Fruit fly (Drosophila melanogaster): ENCODE data around the gene CG14391.

Gene CG14391

dm6 chr3R:12697571-12698039 is 3.0 kb upstream of the CG14391 start (continued):
- TF ChIP-seq hkb (optimal IDR thresholded peaks at IDR 0.05) (peak; percentile 21), hkb (GFP tag; IDR thresholded peaks at IDR 0.05) (no peak; the same call in 1 of the 2 replicates), odd (GFP tag; optimal IDR thresholded peaks at IDR 0.05) (no peak), CG11456 (GFP tag; IDR thresholded peaks at IDR 0.05) (no peak), CG4424 (GFP tag; optimal IDR thresholded peaks at IDR 0.05) (no peak), cas (GFP tag; IDR thresholded peaks at IDR 0.05) (no peak), Gsc (GFP tag; IDR thresholded peaks at IDR 0.05) (no peak), ham (GFP tag; IDR thresholded peaks at IDR 0.05) (no peak), pho (GFP tag; optimal IDR thresholded peaks at IDR 0.05) (peak; percentile 22), pum (GFP tag; optimal IDR thresholded peaks at IDR 0.05) (no peak), CG13296 (GFP tag; optimal IDR thresholded peaks at IDR 0.05) (no peak), CG5180 (GFP tag; optimal IDR thresholded peaks at IDR 0.05) (no peak), CG2116 (GFP tag; optimal IDR thresholded peaks at IDR 0.05) (peak; percentile 70), ftz-f1 (GFP tag; optimal IDR thresholded peaks at IDR 0.05) (no peak), Abd-B (GFP tag; optimal IDR thresholded peaks at IDR 0.05) (no peak), CG8944 (GFP tag; optimal IDR thresholded peaks at IDR 0.05) (no peak), CG7372 (GFP tag; IDR thresholded peaks at IDR 0.05) (peak; percentile 53; the same call in 1 of the 2 replicates), yki (optimal IDR thresholded peaks at IDR 0.05) (no peak), oc (tag; optimal IDR thresholded peaks at IDR 0.05) (no peak), CG3163 (GFP tag; optimal IDR thresholded peaks at IDR 0.05) (no peak), mld (GFP tag; IDR thresholded peaks at IDR 0.05; ENCODE audit: partially characterized antibody) (no peak), ken (GFP tag; IDR thresholded peaks at IDR 0.05) (no peak), CG12391 (tag; optimal IDR thresholded peaks at IDR 0.05) (peak; percentile 42), tin (GFP tag; optimal IDR thresholded peaks at IDR 0.05) (no peak), Atf3 (GFP tag; optimal IDR thresholded peaks at IDR 0.05) (no peak), HmgZ (tag; optimal IDR thresholded peaks at IDR 0.05) (peak; percentile 45), vnd (GFP tag; IDR thresholded peaks at IDR 0.05; ENCODE audit: partially characterized antibody) (peak; percentile 48; the same call in 1 of the 3 replicates), CG15073 (GFP tag; optimal IDR thresholded peaks at IDR 0.05) (no peak), Hr39 (optimal IDR thresholded peaks at IDR 0.05) (no peak), Dll (GFP tag; IDR thresholded peaks at IDR 0.05; ENCODE audit: partially characterized antibody) (peak; percentile 78), CG1024 (GFP tag; IDR thresholded peaks at IDR 0.05) (no peak), CG34224 (GFP tag; IDR thresholded peaks at IDR 0.05; ENCODE audit: partially characterized antibody) (peak; percentile 51; the same call in 2 of the 3 replicates), CG34376 (GFP tag; optimal IDR thresholded peaks at IDR 0.05) (peak; percentile 37), CG7928 (GFP tag; optimal IDR thresholded peaks at IDR 0.05) (no peak), wdn (GFP tag; IDR thresholded peaks at IDR 0.05) (no peak), CG10654 (GFP tag; optimal IDR thresholded peaks at IDR 0.05) (no peak), YL-1 (GFP tag; optimal IDR thresholded peaks at IDR 0.05) (peak; percentile 58), CG7786 (GFP tag; optimal IDR thresholded peaks at IDR 0.05) (no peak), Sry-β (GFP tag; optimal IDR thresholded peaks at IDR 0.05) (no peak), E2f1 (GFP tag; IDR thresholded peaks at IDR 0.05) (no peak), bcd (GFP tag; optimal IDR thresholded peaks at IDR 0.05) (no peak), CG8089 (GFP tag; optimal IDR thresholded peaks at IDR 0.05) (no peak), CG17359 (tag; optimal IDR thresholded peaks at IDR 0.05) (no peak), disco-r (GFP tag; optimal IDR thresholded peaks at IDR 0.05) (no peak), Drgx (GFP tag; IDR thresholded peaks at IDR 0.05) (no peak), crc (GFP tag; optimal IDR thresholded peaks at IDR 0.05) (no peak), Bdp1 (GFP tag; optimal IDR thresholded peaks at IDR 0.05) (no peak), CG14050 (GFP tag; IDR thresholded peaks at IDR 0.05) (no peak), NK7.1 (GFP tag; optimal IDR thresholded peaks at IDR 0.05) (no peak), Stat92E (GFP tag; optimal IDR thresholded peaks at IDR 0.05) (peak in 1 of 3 experiments; percentile 51), Usf (GFP tag; optimal IDR thresholded peaks at IDR 0.05) (no peak), inv (GFP tag; IDR thresholded peaks at IDR 0.05; ENCODE audit: partially characterized antibody) (peak; percentile 29; the same call in 1 of the 2 replicates)
